Worm (Caenorhabditis elegans) whole organism, L4 larva: ENCODE measurements around the gene rbf-1.

Experiments
- fos-1 ChIP-seq: fragments of 150-350 bp; optimal IDR thresholded peaks from 2 replicates; lab custom pipeline; 2014; ENCODE audit warnings: missing biosample characterization, missing genetic modification characterization
- lin-13 ChIP-seq: fragments of 150-350 bp; optimal IDR thresholded peaks from 2 replicates; lab custom pipeline; 2014; ENCODE audit warnings: missing biosample characterization, missing genetic modification reagents, missing genetic modification characterization
- nhr-11 ChIP-seq: fragments of 150-350 bp; optimal IDR thresholded peaks from 2 replicates; lab custom pipeline; 2014; ENCODE audit warnings: missing biosample characterization, missing genetic modification characterization
- unc-130 ChIP-seq: sonication (generic microtip); optimal IDR thresholded peaks from 2 replicates; lab custom pipeline; 2016; ENCODE audit warnings: missing genetic modification reagents, missing genetic modification characterization, missing compliant biosample characterization
- zip-11 ChIP-seq: fragments of 200-800 bp; sonication (Bioruptor generic); IDR thresholded peaks from 2 replicates; pipeline ENCODE4 v1.3.6; 2022; ENCODE audit warnings: missing genetic modification characterization, missing compliant biosample characterization
- ztf-11 ChIP-seq: fragments of 150-350 bp; optimal IDR thresholded peaks from 2 replicates; lab custom pipeline; 2014; ENCODE audit warnings: missing biosample characterization, missing genetic modification characterization

- TF ChIP-seq nhr-11 (tag; lab: Kevin White, UChicago): no peak
- no peak for TF ChIP-seq fos-1 (tag; lab: Kevin White, UChicago)
- no peak for TF ChIP-seq ztf-11
- TF ChIP-seq lin-13 (GFP tag; lab: Kevin White, UChicago): no peak
- TF ChIP-seq zip-11 (GFP tag; lab: Robert Waterston, UW): no peak
- no peak for TF ChIP-seq unc-130 (GFP tag; lab: Kevin White, UChicago)
Measured at ce11 chrIII:6647568-6647967, 28.0 kb upstream of the rbf-1 start.
